Worm (Caenorhabditis elegans) whole organism, L3 larva: ENCODE data around the gene K11H12.7.

Experiments used
- R02D3.7 ChIP-seq: fragments of 150-350 bp; optimal IDR thresholded peaks from 2 replicates; lab custom pipeline; 2014; ENCODE audit warnings: missing biosample characterization, missing genetic modification characterization
- ZK546.5 ChIP-seq: sonication (generic microtip); optimal IDR thresholded peaks from 2 replicates; lab custom pipeline; 2017; ENCODE audit warnings: missing biosample characterization, missing genetic modification characterization
- aly-2 ChIP-seq: fragments of 150-350 bp; optimal IDR thresholded peaks from 2 replicates; lab custom pipeline; 2014; ENCODE audit warnings: missing biosample characterization, missing genetic modification characterization
- ama-1 ChIP-seq: fragments of 150-350 bp; optimal IDR thresholded peaks from 2 replicates; lab custom pipeline; 2018
- ceh-16 ChIP-seq: sonication (generic microtip); optimal IDR thresholded peaks from 2 replicates; lab custom pipeline; 2017; ENCODE audit warnings: missing biosample characterization, missing genetic modification characterization
- ceh-82 ChIP-seq: fragments of 150-350 bp; optimal IDR thresholded peaks from 2 replicates; lab custom pipeline; 2014; ENCODE audit warnings: missing biosample characterization, missing genetic modification characterization
- daf-12 ChIP-seq: fragments of 150-350 bp; optimal IDR thresholded peaks from 2 replicates; lab custom pipeline; 2014; ENCODE audit warnings: missing biosample characterization, missing genetic modification reagents, missing genetic modification characterization
- egl-27 ChIP-seq: sonication (generic microtip); optimal IDR thresholded peaks from 4 replicates; lab custom pipeline; 2017; ENCODE audit warnings: missing biosample characterization, missing genetic modification reagents, missing genetic modification characterization
- egl-5 ChIP-seq: fragments of 150-350 bp; optimal IDR thresholded peaks from 2 replicates; lab custom pipeline; 2017; ENCODE audit warnings: missing biosample characterization, missing genetic modification reagents, missing genetic modification characterization, inconsistent platforms
- elt-1 ChIP-seq: fragments of 150-350 bp; optimal IDR thresholded peaks from 2 replicates; lab custom pipeline; 2014; ENCODE audit warnings: missing biosample characterization, missing genetic modification characterization
- elt-3 ChIP-seq, 3 experiments: fragments of 150-350 bp in 1 of 3; sonication (generic microtip) in 2 of 3; optimal IDR thresholded peaks; 2 replicates in 2 of 3; 4 replicates in 1 of 3; lab custom pipeline; 2014 to 2017; ENCODE audit warnings: missing biosample characterization in 3 of 3, missing genetic modification characterization in 3 of 3
- fkh-10 ChIP-seq: sonication (generic microtip); optimal IDR thresholded peaks from 2 replicates; lab custom pipeline; 2017; ENCODE audit warnings: missing biosample characterization, missing genetic modification reagents, missing genetic modification characterization
- fkh-2 ChIP-seq: fragments of 150-350 bp; optimal IDR thresholded peaks from 2 replicates; lab custom pipeline; 2014; ENCODE audit warnings: missing biosample characterization, missing genetic modification reagents, missing genetic modification characterization
- fos-1 ChIP-seq: fragments of 150-350 bp; optimal IDR thresholded peaks from 2 replicates; lab custom pipeline; 2014; ENCODE audit warnings: missing biosample characterization, missing genetic modification characterization
- hmg-11 ChIP-seq: sonication (generic microtip); optimal IDR thresholded peaks from 2 replicates; lab custom pipeline; 2016; ENCODE audit warnings: missing genetic modification characterization, missing compliant biosample characterization
- jun-1 ChIP-seq: fragments of 150-350 bp; optimal IDR thresholded peaks from 2 replicates; lab custom pipeline; 2014; ENCODE audit warnings: missing biosample characterization, missing genetic modification reagents, missing genetic modification characterization
- lin-39 ChIP-seq: fragments of 150-350 bp; optimal IDR thresholded peaks from 2 replicates; lab custom pipeline; 2018; ENCODE audit warnings: missing biosample characterization, missing genetic modification reagents, missing genetic modification characterization
- lsy-12 ChIP-seq: sonication (generic microtip); optimal IDR thresholded peaks from 2 replicates; lab custom pipeline; 2016; ENCODE audit warnings: mild to moderate bottlenecking, missing genetic modification characterization, missing compliant biosample characterization
- mdl-1 ChIP-seq: fragments of 150-350 bp; optimal IDR thresholded peaks from 2 replicates; lab custom pipeline; 2014; ENCODE audit warnings: missing biosample characterization, missing genetic modification characterization
- nfya-1 ChIP-seq: sonication (generic microtip); optimal IDR thresholded peaks from 2 replicates; lab custom pipeline; 2017; ENCODE audit warnings: missing genetic modification characterization, mild to moderate bottlenecking, missing compliant biosample characterization, antibody characterized with exemption, moderate library complexity; ENCODE audit not compliant: insufficient read depth
- nhr-11 ChIP-seq: fragments of 150-350 bp; optimal IDR thresholded peaks from 2 replicates; lab custom pipeline; 2014; ENCODE audit warnings: missing biosample characterization, missing genetic modification characterization
- nhr-12 ChIP-seq: fragments of 150-350 bp; optimal IDR thresholded peaks from 2 replicates; lab custom pipeline; 2014; ENCODE audit warnings: missing biosample characterization, missing genetic modification characterization
- nhr-23 ChIP-seq: fragments of 150-350 bp; optimal IDR thresholded peaks from 2 replicates; lab custom pipeline; 2014; ENCODE audit warnings: missing biosample characterization, missing genetic modification reagents, missing genetic modification characterization
- nhr-237 ChIP-seq: fragments of 150-350 bp; optimal IDR thresholded peaks from 2 replicates; lab custom pipeline; 2014; ENCODE audit warnings: missing biosample characterization, missing genetic modification characterization
- nhr-25 ChIP-seq: sonication (generic microtip); optimal IDR thresholded peaks from 2 replicates; lab custom pipeline; 2017; ENCODE audit warnings: missing biosample characterization, missing genetic modification characterization
- nhr-67 ChIP-seq: fragments of 150-350 bp; optimal IDR thresholded peaks from 2 replicates; lab custom pipeline; 2014; ENCODE audit warnings: missing biosample characterization, missing genetic modification characterization
- nhr-76 ChIP-seq: fragments of 150-350 bp; sonication (generic microtip); optimal IDR thresholded peaks from 5 replicates; lab custom pipeline; 2014; ENCODE audit warnings: missing biosample characterization, missing genetic modification characterization
- nhr-77 ChIP-seq: fragments of 150-350 bp; optimal IDR thresholded peaks from 2 replicates; lab custom pipeline; 2014; ENCODE audit warnings: missing biosample characterization, missing genetic modification characterization
- pha-4 ChIP-seq: fragments of 150-350 bp; optimal IDR thresholded peaks from 2 replicates; lab custom pipeline; 2014; ENCODE audit warnings: missing biosample characterization, missing genetic modification reagents, missing genetic modification characterization
- pqm-1 ChIP-seq: fragments of 150-350 bp; optimal IDR thresholded peaks from 2 replicates; lab custom pipeline; 2017; ENCODE audit warnings: missing biosample characterization, missing genetic modification characterization, inconsistent platforms
- sea-2 ChIP-seq: fragments of 150-350 bp; sonication (generic microtip); optimal IDR thresholded peaks from 4 replicates; lab custom pipeline; 2014; ENCODE audit warnings: missing biosample characterization, missing genetic modification reagents, missing genetic modification characterization
- skn-1 ChIP-seq: fragments of 150-350 bp; optimal IDR thresholded peaks from 2 replicates; lab custom pipeline; 2014; ENCODE audit warnings: missing biosample characterization, missing genetic modification characterization
- snpc-4 ChIP-seq: fragments of 150-350 bp; optimal IDR thresholded peaks from 2 replicates; lab custom pipeline; 2014; ENCODE audit warnings: missing biosample characterization, missing genetic modification characterization
- tbx-2 ChIP-seq: sonication (generic microtip); optimal IDR thresholded peaks from 2 replicates; lab custom pipeline; 2016; ENCODE audit warnings: mild to moderate bottlenecking, missing genetic modification characterization, missing compliant biosample characterization
- unc-39 ChIP-seq: sonication (generic microtip); optimal IDR thresholded peaks from 4 replicates; lab custom pipeline; 2017; ENCODE audit warnings: missing biosample characterization, missing genetic modification characterization
- unc-62 ChIP-seq: fragments of 150-350 bp; sonication (generic microtip); optimal IDR thresholded peaks from 4 replicates; lab custom pipeline; 2014; ENCODE audit warnings: missing biosample characterization, missing genetic modification reagents, missing genetic modification characterization
- ztf-4 ChIP-seq: fragments of 150-350 bp; optimal IDR thresholded peaks from 2 replicates; lab custom pipeline; 2014; ENCODE audit warnings: missing biosample characterization, missing genetic modification characterization

K11H12.7 gene

ce11 chrIV:684748-685147 lies 19.4 kb downstream of the K11H12.7 start:
- TF ChIP-seq elt-1 (tag; lab: Kevin White, UChicago) (no peak), skn-1 (no peak), ceh-82 (tag; lab: Kevin White, UChicago) (no peak), egl-5 (tag; lab: Kevin White, UChicago) (no peak), pqm-1 (tag; lab: Kevin White, UChicago) (no peak), pha-4 (tag; lab: Kevin White, UChicago) (no peak), jun-1 (tag; lab: Kevin White, UChicago) (no peak), fkh-10 (GFP tag; lab: Kevin White, UChicago) (no peak), sea-2 (no peak), nhr-12 (tag; lab: Kevin White, UChicago) (no peak)

DNA sequence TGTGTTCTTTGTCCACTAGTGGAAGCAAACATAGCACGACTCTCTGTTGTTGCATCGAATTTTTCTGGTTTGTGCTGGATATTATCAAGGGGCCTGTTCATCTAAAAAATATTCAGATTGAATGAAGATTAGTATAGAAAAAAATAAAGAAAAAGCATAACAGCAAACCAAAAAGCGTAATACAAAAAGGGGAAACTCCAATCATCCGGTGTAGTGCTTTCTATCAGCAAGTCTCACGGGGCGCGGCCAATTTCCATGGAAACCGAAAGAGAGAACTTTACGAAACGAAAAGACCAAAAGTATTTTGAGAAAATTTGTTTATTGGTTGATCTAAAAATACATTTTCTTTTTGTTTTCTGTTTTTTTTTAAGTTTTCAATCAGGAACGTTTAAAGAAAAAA lies 33.0 kb downstream of the K11H12.7 start, which contains the start of gene Y55F3C.17:
Gene Y55F3C.17 (minus strand): TSS at position 101 of the 400 bp plus-strand sequence.
- TF ChIP-seq ceh-16 (tag; lab: Kevin White, UChicago) (no peak), lin-39 (no peak), R02D3.7 (tag; lab: Kevin White, UChicago) (no peak), skn-1 (no peak), mdl-1 (no peak), egl-5 (tag; lab: Kevin White, UChicago) (no peak), tbx-2 (tag; lab: Kevin White, UChicago) (no peak), unc-39 (tag; lab: Kevin White, UChicago) (no peak), ztf-4 (tag; lab: Kevin White, UChicago) (no peak), nfya-1 (tag; lab: Kevin White, UChicago) (no peak), jun-1 (tag; lab: Kevin White, UChicago) (no peak), snpc-4 (no peak), pqm-1 (tag; lab: Kevin White, UChicago) (no peak), nhr-67 (tag; lab: Kevin White, UChicago) (no peak), sea-2 (no peak)

DNA sequence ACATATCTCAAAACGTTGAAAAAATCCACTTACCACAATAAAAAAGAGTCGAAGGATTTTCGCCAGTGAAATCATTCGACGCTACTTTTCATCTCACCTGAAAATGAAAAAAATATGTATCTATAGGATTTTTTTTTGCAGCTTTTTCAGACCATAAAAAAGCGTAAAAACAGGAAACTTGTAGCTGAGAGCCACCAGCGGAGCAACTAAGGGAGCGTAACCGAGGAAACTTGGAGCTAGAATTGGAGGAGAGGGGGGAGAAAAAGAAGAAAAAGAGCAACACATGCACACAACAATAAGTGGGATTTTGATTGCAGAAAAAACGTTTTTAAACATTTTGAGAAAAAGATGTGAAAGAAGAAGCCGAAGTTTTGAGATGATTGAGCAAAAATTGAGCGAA lies 42.3 kb downstream of the K11H12.7 start, which contains the start of gene cutl-26:
Gene cutl-26 (minus strand): TSS at position 101 of the 400 bp plus-strand sequence.
- no peak for TF ChIP-seq R02D3.7 (tag; lab: Kevin White, UChicago)
- TF ChIP-seq tbx-2 (tag; lab: Kevin White, UChicago), result no peak
- TF ChIP-seq lin-39, result no peak
- TF ChIP-seq nhr-12 (tag; lab: Kevin White, UChicago), result no peak
- TF ChIP-seq ztf-4 (tag; lab: Kevin White, UChicago), result no peak
- no peak for TF ChIP-seq jun-1 (tag; lab: Kevin White, UChicago)
- no peak for TF ChIP-seq nhr-25 (tag; lab: Kevin White, UChicago)
- no peak for TF ChIP-seq ceh-16 (tag; lab: Kevin White, UChicago)
- TF ChIP-seq ZK546.5 (tag; lab: Kevin White, UChicago), result no peak
- no peak for TF ChIP-seq elt-3 (tag; optimal IDR thresholded peaks at IDR 0.05; lab: Kevin White, UChicago)
- TF ChIP-seq nhr-77 (tag; lab: Kevin White, UChicago), result no peak
- TF ChIP-seq elt-1 (tag; lab: Kevin White, UChicago), result no peak

DNA sequence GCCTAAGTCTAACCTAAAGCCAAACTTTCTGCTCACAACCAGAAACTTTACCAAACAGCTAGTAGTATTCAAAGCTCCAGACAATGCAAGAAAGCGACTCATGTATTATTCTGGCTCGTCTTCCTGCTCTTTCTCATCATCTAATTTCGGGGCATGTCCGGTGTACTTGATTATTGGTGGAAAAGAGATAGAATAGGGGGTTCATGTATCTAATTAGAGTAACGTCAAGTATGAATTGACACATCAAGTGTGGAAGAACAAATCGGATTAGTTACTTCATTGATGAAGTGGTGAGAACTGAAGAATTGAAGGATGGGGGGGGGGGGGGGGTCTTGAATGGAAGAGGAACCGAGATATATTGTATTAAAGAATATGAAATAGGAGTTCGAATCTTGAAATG lies 50.1 kb downstream of the K11H12.7 start:
- TF ChIP-seq lsy-12 (no peak), fos-1 (tag; lab: Kevin White, UChicago) (no peak), nhr-77 (tag; lab: Kevin White, UChicago) (no peak), mdl-1 (no peak), daf-12 (tag; lab: Kevin White, UChicago) (no peak), R02D3.7 (tag; lab: Kevin White, UChicago) (no peak), elt-1 (tag; lab: Kevin White, UChicago) (no peak), nhr-76 (no peak), tbx-2 (tag; lab: Kevin White, UChicago) (no peak), snpc-4 (no peak), skn-1 (no peak), egl-27 (tag; lab: Kevin White, UChicago) (no peak), aly-2 (tag; lab: Kevin White, UChicago) (no peak), ceh-82 (tag; lab: Kevin White, UChicago) (no peak), fkh-2 (tag; lab: Kevin White, UChicago) (no peak), pqm-1 (tag; lab: Kevin White, UChicago) (no peak), unc-62 (no peak), jun-1 (tag; lab: Kevin White, UChicago) (no peak), nhr-23 (tag; lab: Kevin White, UChicago) (no peak)

ce11 chrIV:716323-716722 lies 51.0 kb downstream of the K11H12.7 start, which contains the start of gene clec-164:
Gene clec-164 (plus strand): TSS chrIV:716623.
- no peak for TF ChIP-seq egl-5 (tag; lab: Kevin White, UChicago)
- no peak for TF ChIP-seq hmg-11 (tag; lab: Kevin White, UChicago)
- TF ChIP-seq ztf-4 (tag; lab: Kevin White, UChicago), result no peak
- TF ChIP-seq nhr-237 (tag; lab: Kevin White, UChicago), result no peak
- TF ChIP-seq nhr-11, result no peak
- TF ChIP-seq nhr-67 (tag; lab: Kevin White, UChicago), result no peak
- TF ChIP-seq jun-1 (tag; lab: Kevin White, UChicago), result no peak
- TF ChIP-seq mdl-1, result no peak
- TF ChIP-seq ama-1 (lab: Kevin White, UChicago), result no peak
- no peak for TF ChIP-seq ceh-82 (tag; lab: Kevin White, UChicago)
- no peak for TF ChIP-seq elt-3 (tag; optimal IDR thresholded peaks at IDR 0.05; lab: Kevin White, UChicago)
- no peak for TF ChIP-seq elt-1 (tag; lab: Kevin White, UChicago)
- TF ChIP-seq nfya-1 (tag; lab: Kevin White, UChicago), result no peak
- TF ChIP-seq lin-39, result no peak
- TF ChIP-seq nhr-77 (tag; lab: Kevin White, UChicago), result no peak
